Fruit fly (Drosophila melanogaster) whole organism, larva: ENCODE results near the gene CG6610.

Experiments
- noc ChIP-seq: fragments of 200-800 bp; sonication (Bioruptor generic); optimal IDR thresholded peaks from 3 replicates; lab custom pipeline; 2019; ENCODE audit warnings: missing biosample characterization, mild to moderate bottlenecking, missing genetic modification characterization, moderate library complexity

Gene CG6610

dm6 chr3L:6071454-6072189, 3.7 kb upstream of the CG6610 start, which contains the start of gene CG6602:
CG6602 (plus strand) TSS chr3L:6072139.
- TF ChIP-seq noc (tag; lab: Kevin White, UChicago): no peak

- no peak for TF ChIP-seq noc (tag; lab: Kevin White, UChicago)
These were observed 1.1 kb downstream of the CG6610 start, which contains the start of gene ssp6 for dm6 chr3L:6076429-6076828. ssp6 (plus strand) TSS chr3L:6076722.

dm6 chr3L:6082561-6082960, 7.2 kb downstream of the CG6610 start, which contains the start of gene CG13293:
CG13293 (plus strand) TSS chr3L:6082883.
- TF ChIP-seq noc (tag; lab: Kevin White, UChicago): no peak

- TF ChIP-seq noc (tag; lab: Kevin White, UChicago): no peak
These were observed 9.1 kb downstream of the CG6610 start for dm6 chr3L:6084446-6084845.

dm6 chr3L:6085157-6085556, 9.8 kb downstream of the CG6610 start:
- no peak for TF ChIP-seq noc (tag; lab: Kevin White, UChicago)

dm6 chr3L:6085988-6086387, 10.7 kb downstream of the CG6610 start:
- TF ChIP-seq noc (tag; lab: Kevin White, UChicago): no peak

dm6 chr3L:6093213-6093612, 17.9 kb downstream of the CG6610 start, which contains the start of gene CG10469:
CG10469 (minus strand) TSS chr3L:6093313.
- TF ChIP-seq noc (tag; lab: Kevin White, UChicago): no peak

- peak; percentile 92 for TF ChIP-seq noc (tag; lab: Kevin White, UChicago)
These were observed 19.4 kb downstream of the CG6610 start, which contains the start of the genes CG10467 and loj for dm6 chr3L:6094697-6095096. CG10467 (minus strand) TSS chr3L:6094747. loj (plus strand) TSS chr3L:6094987.

- no peak for TF ChIP-seq noc (tag; lab: Kevin White, UChicago)
These were observed 21.9 kb downstream of the CG6610 start, which contains the start of gene Ets65A for dm6 chr3L:6097270-6097669. Ets65A (plus strand) TSS chr3L:6097617.

dm6 chr3L:6103658-6104057, 28.3 kb downstream of the CG6610 start:
- TF ChIP-seq noc (tag; lab: Kevin White, UChicago): no peak

dm6 chr3L:6104551-6104950, 29.2 kb downstream of the CG6610 start:
- no peak for TF ChIP-seq noc (tag; lab: Kevin White, UChicago)

dm6 chr3L:6105435-6105834, 30.1 kb downstream of the CG6610 start:
- no peak for TF ChIP-seq noc (tag; lab: Kevin White, UChicago)

dm6 chr3L:6106717-6107116, 31.4 kb downstream of the CG6610 start:
- no peak for TF ChIP-seq noc (tag; lab: Kevin White, UChicago)

- no peak for TF ChIP-seq noc (tag; lab: Kevin White, UChicago)
These were observed 33.1 kb downstream of the CG6610 start for dm6 chr3L:6108264-6109060.

- TF ChIP-seq noc (tag; lab: Kevin White, UChicago): no peak
These were observed 35.5 kb downstream of the CG6610 start for dm6 chr3L:6110673-6111449.
